Fruit fly (Drosophila melanogaster) whole organism, embryonic: ENCODE results near the gene CG45084.

ENCODE experiments used
- Aef1 ChIP-seq: fragments of 200-800 bp; sonication (Bioruptor generic); IDR thresholded peaks from 3 replicates; pipeline ENCODE4 v1.3.6; 2022; ENCODE audit warnings: missing biosample characterization, missing genetic modification characterization
- Atf-2 ChIP-seq: fragments of 200-800 bp; sonication (Bioruptor generic); optimal IDR thresholded peaks from 2 replicates; lab custom pipeline; 2016; ENCODE audit warnings: missing biosample characterization, missing genetic modification characterization
- Blimp-1 ChIP-seq: fragments of 200-800 bp; sonication (Bioruptor generic); optimal IDR thresholded peaks from 3 replicates; lab custom pipeline; 2018; ENCODE audit warnings: missing biosample characterization, missing genetic modification characterization, mild to moderate bottlenecking, moderate library complexity, missing genetic modification reagents
- CG10654 ChIP-seq: fragments of 200-800 bp; sonication (Bioruptor generic); optimal IDR thresholded peaks from 2 replicates; lab custom pipeline; 2016; ENCODE audit warnings: missing biosample characterization, missing genetic modification characterization
- CG11504 ChIP-seq: fragments of 200-800 bp; sonication (Bioruptor generic); optimal IDR thresholded peaks from 3 replicates; lab custom pipeline; 2019; ENCODE audit warnings: missing biosample characterization, mild to moderate bottlenecking, missing genetic modification characterization, moderate library complexity
- CG13775 ChIP-seq: fragments of 200-800 bp; sonication (Bioruptor generic); optimal IDR thresholded peaks from 3 replicates; lab custom pipeline; 2017; ENCODE audit warnings: missing biosample characterization, mild to moderate bottlenecking, missing genetic modification characterization
- CG14441 ChIP-seq: fragments of 200-800 bp; sonication (Bioruptor generic); IDR thresholded peaks from 2 replicates; pipeline ENCODE4 v1.3.6; 2022; ENCODE audit warnings: missing biosample characterization, missing genetic modification characterization
- CG14667 ChIP-seq: fragments of 200-800 bp; sonication (Bioruptor generic); IDR thresholded peaks from 2 replicates; pipeline ENCODE4 v1.3.6; 2022; ENCODE audit warnings: missing biosample characterization, missing genetic modification characterization
- CG14965 ChIP-seq: fragments of 200-800 bp; sonication (Bioruptor generic); optimal IDR thresholded peaks from 2 replicates; lab custom pipeline; 2016; ENCODE audit warnings: missing biosample characterization, missing genetic modification characterization, borderline replicate concordance
- CG15073 ChIP-seq: fragments of 200-800 bp; sonication (Bioruptor generic); optimal IDR thresholded peaks from 2 replicates; lab custom pipeline; 2016; ENCODE audit warnings: missing biosample characterization, missing genetic modification characterization
- CG17359 ChIP-seq: fragments of 200-800 bp; sonication (Bioruptor generic); optimal IDR thresholded peaks from 3 replicates; lab custom pipeline; 2018; ENCODE audit warnings: missing biosample characterization, mild to moderate bottlenecking, missing genetic modification characterization, moderate library complexity
- CG30431 ChIP-seq: fragments of 200-800 bp; sonication (Bioruptor generic); optimal IDR thresholded peaks from 2 replicates; lab custom pipeline; 2017; ENCODE audit warnings: missing biosample characterization, missing genetic modification characterization
- CG8924 ChIP-seq: fragments of 200-800 bp; optimal IDR thresholded peaks from 3 replicates; lab custom pipeline; 2019; ENCODE audit warnings: missing biosample characterization, mild to moderate bottlenecking, missing genetic modification characterization, moderate library complexity
- CG8944 ChIP-seq: fragments of 200-800 bp; sonication (Bioruptor generic); optimal IDR thresholded peaks from 3 replicates; lab custom pipeline; 2016; ENCODE audit warnings: missing biosample characterization, missing genetic modification characterization
- CTCF ChIP-seq: fragments of 200-800 bp; sonication (Bioruptor generic); optimal IDR thresholded peaks from 2 replicates; lab custom pipeline; 2017; ENCODE audit warnings: missing biosample characterization, mild to moderate bottlenecking, missing genetic modification characterization, moderate library complexity
- D ChIP-seq, 2 experiments: fragments of 200-800 bp in 1 of 2; fragments of >200 bp in 1 of 2; sonication (Bioruptor generic) in 1 of 2; optimal IDR thresholded peaks; 2 replicates in 1 of 2; 3 replicates in 1 of 2; lab custom pipeline; 2017; ENCODE audit warnings: mild to moderate bottlenecking in 1 of 2, missing biosample characterization in 1 of 2, missing genetic modification characterization in 1 of 2, missing genetic modification reagents in 1 of 2
- Dll ChIP-seq: fragments of 200-800 bp; sonication (Bioruptor generic); IDR thresholded peaks from 4 replicates; pipeline ENCODE4 v1.3.6; 2022; ENCODE audit warnings: missing biosample characterization, missing genetic modification characterization; ENCODE audit not compliant: partially characterized antibody
- Hr78 ChIP-seq, 2 experiments: fragments of 200-800 bp in 1 of 2; fragments of >200 bp in 1 of 2; sonication (Bioruptor generic) in 1 of 2; optimal IDR thresholded peaks; 2 replicates each; lab custom pipeline; 2017 to 2019; ENCODE audit warnings: missing biosample characterization in 2 of 2, missing genetic modification characterization in 2 of 2, mild to moderate bottlenecking in 1 of 2, moderate library complexity in 1 of 2
- Nf-YC ChIP-seq: fragments of 200-800 bp; optimal IDR thresholded peaks from 3 replicates; lab custom pipeline; 2019; ENCODE audit warnings: missing biosample characterization, mild to moderate bottlenecking, missing genetic modification characterization, moderate library complexity
- bigmax ChIP-seq: fragments of 200-800 bp; sonication (Bioruptor generic); optimal IDR thresholded peaks from 2 replicates; lab custom pipeline; 2018; ENCODE audit warnings: missing biosample characterization, mild to moderate bottlenecking, missing genetic modification characterization
- cas ChIP-seq: fragments of 200-800 bp; sonication (Bioruptor generic); IDR thresholded peaks from 2 replicates; pipeline ENCODE4 v1.3.6; 2022; ENCODE audit warnings: missing biosample characterization, missing genetic modification characterization
- cg ChIP-seq: fragments of 200-800 bp; sonication (Bioruptor generic); optimal IDR thresholded peaks from 3 replicates; lab custom pipeline; 2019; ENCODE audit warnings: missing biosample characterization, mild to moderate bottlenecking, missing genetic modification characterization, moderate library complexity
- chinmo ChIP-seq: fragments of 200-800 bp; sonication (Bioruptor generic); IDR thresholded peaks from 4 replicates; pipeline ENCODE4 v1.3.6; 2022; ENCODE audit warnings: missing biosample characterization, missing genetic modification characterization; ENCODE audit not compliant: partially characterized antibody
- danr ChIP-seq: fragments of 200-800 bp; sonication (Bioruptor generic); IDR thresholded peaks from 2 replicates; pipeline ENCODE4 v1.3.6; 2022; ENCODE audit warnings: missing biosample characterization, missing genetic modification characterization
- dmrt99B ChIP-seq: fragments of 200-800 bp; sonication (Bioruptor generic); optimal IDR thresholded peaks from 2 replicates; lab custom pipeline; 2018; ENCODE audit warnings: missing biosample characterization, mild to moderate bottlenecking, missing genetic modification characterization, moderate library complexity
- ems ChIP-seq: fragments of 200-800 bp; sonication (Bioruptor generic); optimal IDR thresholded peaks from 3 replicates; lab custom pipeline; 2016; ENCODE audit warnings: missing biosample characterization, missing genetic modification characterization
- esg ChIP-seq: fragments of 200-800 bp; sonication (Bioruptor generic); conservative IDR thresholded peaks from 2 replicates; pipeline ENCODE4 v1.3.6; 2022; ENCODE audit warnings: missing biosample characterization, missing genetic modification characterization
- exex ChIP-seq: fragments of 200-800 bp; sonication (Bioruptor generic); optimal IDR thresholded peaks from 4 replicates; lab custom pipeline; 2018; ENCODE audit warnings: missing biosample characterization, mild to moderate bottlenecking, missing genetic modification characterization, moderate library complexity
- gro ChIP-seq: fragments of 200-800 bp; sonication (Bioruptor generic); optimal IDR thresholded peaks from 2 replicates; lab custom pipeline; 2016; ENCODE audit warnings: missing biosample characterization, missing genetic modification characterization
- kay ChIP-seq: fragments of 200-800 bp; sonication (Bioruptor generic); optimal IDR thresholded peaks from 2 replicates; lab custom pipeline; 2016; ENCODE audit warnings: missing biosample characterization, missing genetic modification characterization
- odd ChIP-seq: fragments of 200-800 bp; sonication (Bioruptor generic); optimal IDR thresholded peaks from 2 replicates; lab custom pipeline; 2017; ENCODE audit warnings: missing biosample characterization, mild to moderate bottlenecking, missing genetic modification characterization
- sens ChIP-seq: fragments of 200-800 bp; sonication (Bioruptor generic); peaks from one replicate; lab custom pipeline; 2016; ENCODE audit warnings: missing biosample characterization, missing genetic modification characterization
- unc-4 ChIP-seq: fragments of 200-800 bp; sonication (Bioruptor generic); IDR thresholded peaks from 2 replicates; pipeline ENCODE4 v1.3.6; 2022; ENCODE audit warnings: missing biosample characterization, missing genetic modification characterization; ENCODE audit not compliant: partially characterized antibody
- wek ChIP-seq: fragments of 200-800 bp; sonication (Bioruptor generic); optimal IDR thresholded peaks from 3 replicates; lab custom pipeline; 2018; ENCODE audit warnings: missing biosample characterization, mild to moderate bottlenecking, missing genetic modification characterization, moderate library complexity

The CG45084 gene

DNA sequence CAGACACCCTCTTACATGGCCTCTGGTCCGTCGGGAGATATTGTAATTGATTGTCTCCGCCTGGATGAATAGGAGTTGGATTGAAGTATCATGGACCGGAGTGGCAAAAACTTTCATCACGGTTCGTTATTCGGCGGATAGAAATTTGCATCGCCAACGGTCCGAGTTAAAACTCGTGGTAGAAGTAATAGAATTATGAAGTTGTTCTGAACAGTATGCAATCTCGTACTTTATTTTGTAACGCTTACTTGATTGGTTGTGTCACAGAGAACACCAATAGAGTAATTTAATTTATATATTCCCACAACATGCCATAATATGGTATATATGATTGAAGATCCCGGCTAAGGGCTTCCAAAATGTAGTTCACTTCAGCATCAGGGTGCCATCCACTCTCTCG lies 37.8 kb upstream of the CG45084 start, which contains the start of the genes CG13245 and CG43816:
Gene CG13245 (plus strand): TSS at position 301 of the 400 bp plus-strand sequence.
Gene CG43816 (plus strand): TSS at position 301 of the 400 bp plus-strand sequence.
- no peak for TF ChIP-seq danr (GFP tag; lab: Robert Waterston, UW)
- TF ChIP-seq odd = no peak
- TF ChIP-seq chinmo (GFP tag; lab: Robert Waterston, UW) = no peak
- no peak for TF ChIP-seq CG15073 (GFP tag; lab: Kevin White, UChicago)
- TF ChIP-seq Atf-2 (GFP tag; lab: Kevin White, UChicago) = no peak
- TF ChIP-seq CG8924 = no peak
- no peak for TF ChIP-seq Nf-YC (tag; lab: Kevin White, UChicago)
- no peak for TF ChIP-seq CG8944 (GFP tag; lab: Kevin White, UChicago)
- no peak for TF ChIP-seq CG10654
- TF ChIP-seq CG14441 (GFP tag; lab: Robert Waterston, UW) = no peak
- no peak for TF ChIP-seq bigmax
- no peak for TF ChIP-seq unc-4 (GFP tag; lab: Robert Waterston, UW)
- TF ChIP-seq, all 482 proteins: peak for 0

DNA sequence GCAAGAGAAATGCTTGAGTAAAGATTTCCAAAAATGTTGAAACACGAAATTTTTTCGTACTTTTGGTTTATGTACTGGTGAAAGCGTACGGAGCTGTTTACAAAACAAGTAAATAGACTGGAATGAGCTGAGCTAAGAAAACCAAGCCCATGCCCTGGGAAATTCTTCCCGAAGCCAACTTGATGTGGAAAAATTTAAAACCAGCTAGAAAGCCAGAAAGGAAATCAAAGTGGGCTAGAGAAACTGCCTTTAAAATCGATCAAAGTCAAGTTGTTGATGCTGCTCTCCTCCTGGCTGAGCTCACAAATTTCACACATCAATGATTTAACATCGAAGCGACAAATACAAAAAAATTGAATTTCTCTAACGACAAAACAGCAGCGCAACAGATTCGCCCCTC lies 35.7 kb upstream of the CG45084 start, which contains the start of gene CG31820:
Gene CG31820 (minus strand): TSS at position 101 of the 400 bp plus-strand sequence.
- TF ChIP-seq CG14667 = no peak
- TF ChIP-seq wek (GFP tag; lab: Kevin White, UChicago) = no peak
- TF ChIP-seq cas (GFP tag; lab: Robert Waterston, UW) = no peak
- no peak for TF ChIP-seq Aef1 (GFP tag; lab: Robert Waterston, UW)
- no peak for TF ChIP-seq Hr78 (GFP tag; optimal IDR thresholded peaks at IDR 0.05; lab: Kevin White, UChicago)
- TF ChIP-seq D (optimal IDR thresholded peaks at IDR 0.05; lab: Kevin White, UChicago) = no peak
- TF ChIP-seq D (GFP tag; optimal IDR thresholded peaks at IDR 0.05; lab: Kevin White, UChicago) = no peak
- no peak for TF ChIP-seq CG30431 (GFP tag; lab: Kevin White, UChicago)

DNA sequence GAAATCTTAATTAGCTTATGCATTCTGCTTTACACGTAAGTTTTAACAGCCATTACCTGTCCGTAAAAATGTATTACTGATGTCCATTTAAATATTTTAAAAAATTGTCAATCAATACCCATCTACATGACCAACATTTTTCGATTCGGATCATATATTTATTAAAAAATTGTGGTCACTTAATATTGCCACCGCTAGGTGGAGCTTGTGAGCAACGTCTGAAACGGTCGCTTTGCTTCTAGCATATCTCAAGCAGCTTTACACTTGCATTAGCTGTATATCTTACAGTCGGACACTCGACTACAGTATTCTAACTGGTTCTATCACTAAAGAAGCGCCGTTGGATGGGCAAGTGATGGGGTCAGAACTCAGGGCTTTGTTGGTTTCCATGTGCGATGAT lies 15.2 kb upstream of the CG45084 start:
- no peak for TF ChIP-seq CG14965 (GFP tag; lab: Kevin White, UChicago)
- TF ChIP-seq CTCF (GFP tag; lab: Kevin White, UChicago) = peak; percentile 82

DNA sequence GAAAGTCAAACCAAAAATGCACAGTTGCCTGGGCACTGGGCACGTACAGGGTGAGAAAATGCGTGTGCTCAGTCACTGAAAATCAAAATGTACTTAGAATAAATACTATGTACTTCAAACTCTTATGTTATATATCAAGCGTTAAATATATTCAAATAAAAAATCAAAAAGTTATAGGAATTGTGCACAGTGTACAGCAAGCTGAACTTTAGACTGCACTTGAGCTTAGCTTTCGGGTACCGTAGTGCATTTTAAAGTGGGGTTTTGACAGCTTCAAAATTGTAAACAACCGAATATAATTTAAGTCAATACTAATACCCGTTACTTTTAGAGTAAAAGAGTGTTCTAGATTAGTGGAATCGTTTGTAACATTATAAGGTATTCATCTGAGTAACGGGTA lies 1.6 kb upstream of the CG45084 start:
- peak; percentile 82 for TF ChIP-seq sens (GFP tag; lab: Kevin White, UChicago)
- peak; percentile 25 for TF ChIP-seq dmrt99B
- no peak for TF ChIP-seq cg
- no peak for TF ChIP-seq kay
- no peak for TF ChIP-seq CG17359 (tag; lab: Kevin White, UChicago)
- TF ChIP-seq esg = 0 out of 2 replicates have a peak, but pooled peaks have one; percentile 8
- no peak for TF ChIP-seq exex (tag; lab: Kevin White, UChicago)
- TF ChIP-seq ems (GFP tag; lab: Kevin White, UChicago) = no peak
- TF ChIP-seq gro (GFP tag; lab: Kevin White, UChicago) = no peak
- TF ChIP-seq CG11504 (tag; lab: Kevin White, UChicago) = peak; percentile 8
- TF ChIP-seq Dll (GFP tag; lab: Robert Waterston, UW) = no peak
- TF ChIP-seq Blimp-1 (GFP tag; lab: Kevin White, UChicago) = peak; percentile 17
- no peak for TF ChIP-seq CG13775 (GFP tag; lab: Kevin White, UChicago)
